3 fruit fly cellular contexts compared by ENCODE assay signal in genomic region chr2L:6819230-6820049, dm6.
TF ChIP-seq lines count a peak whose summit lies in the region.

No protein-coding gene starts in this region.

- no peak for TF ChIP-seq CTCF in whole organism, embryonic (GFP tag; optimal IDR thresholded peaks at IDR 0.05; lab: Kevin White, UChicago)

TF ChIP-seq in whole organism, adult, 20 proteins besides CTCF, POLR2A, EP300 and RAD21:
- TF ChIP-seq CG1620 (GFP tag; optimal IDR thresholded peaks at IDR 0.05; lab: Kevin White, UChicago) (no peak), CG33017 (tag; optimal IDR thresholded peaks at IDR 0.05; lab: Kevin White, UChicago) (peak; percentile 35)

TF ChIP-seq in whole organism, embryonic, 481 proteins besides CTCF, POLR2A, EP300 and RAD21 (continues in another document):
- TF ChIP-seq dati (GFP tag; IDR thresholded peaks at IDR 0.05; lab: Robert Waterston, UW) (no peak), ranshi (GFP tag; IDR thresholded peaks at IDR 0.05; lab: Robert Waterston, UW) (no peak), Hmr (GFP tag; optimal IDR thresholded peaks at IDR 0.05; lab: Kevin White, UChicago) (no peak), Bgb (GFP tag; IDR thresholded peaks at IDR 0.05; lab: Robert Waterston, UW; ENCODE audit: partially characterized antibody) (no peak), Hand (GFP tag; optimal IDR thresholded peaks at IDR 0.05; lab: Kevin White, UChicago) (no peak), ab (GFP tag; optimal IDR thresholded peaks at IDR 0.05; lab: Kevin White, UChicago) (no peak), CG12391 (tag; optimal IDR thresholded peaks at IDR 0.05; lab: Kevin White, UChicago) (peak; percentile 53), CG17186 (GFP tag; optimal IDR thresholded peaks at IDR 0.05; lab: Kevin White, UChicago) (no peak), Oaz (GFP tag; IDR thresholded peaks at IDR 0.05; lab: Robert Waterston, UW) (no peak), Usf (GFP tag; optimal IDR thresholded peaks at IDR 0.05; lab: Kevin White, UChicago) (peak; percentile 8), CG4820 (GFP tag; optimal IDR thresholded peaks at IDR 0.05; lab: Kevin White, UChicago) (peak; percentile 27), org-1 (GFP tag; optimal IDR thresholded peaks at IDR 0.05; lab: Kevin White, UChicago) (no peak), CG10959 (GFP tag; IDR thresholded peaks at IDR 0.05; lab: Robert Waterston, UW) (no peak), CG13894 (tag; optimal IDR thresholded peaks at IDR 0.05; lab: Kevin White, UChicago) (peak; percentile 4), CG5245 (GFP tag; optimal IDR thresholded peaks at IDR 0.05; lab: Kevin White, UChicago) (no peak), CG1603 (tag; optimal IDR thresholded peaks at IDR 0.05; lab: Kevin White, UChicago) (peak; percentile 23), CG1792 (GFP tag; optimal IDR thresholded peaks at IDR 0.05; lab: Kevin White, UChicago) (no peak), CG3847 (GFP tag; IDR thresholded peaks at IDR 0.05; lab: Robert Waterston, UW) (0 out of 2 replicates have a peak, but pooled peaks have one; percentile 15), tap (tag; optimal IDR thresholded peaks at IDR 0.05; lab: Kevin White, UChicago) (peak; percentile 9), CG33557 (GFP tag; optimal IDR thresholded peaks at IDR 0.05; lab: Kevin White, UChicago) (no peak), crp (GFP tag; optimal IDR thresholded peaks at IDR 0.05; lab: Kevin White, UChicago) (no peak), CG9727 (GFP tag; optimal IDR thresholded peaks at IDR 0.05; lab: Kevin White, UChicago) (peak; percentile 62), sc (optimal IDR thresholded peaks at IDR 0.05; lab: Kevin White, UChicago) (no peak), sc (GFP tag; optimal IDR thresholded peaks at IDR 0.05; lab: Kevin White, UChicago) (no peak), CG13123 (GFP tag; optimal IDR thresholded peaks at IDR 0.05; lab: Kevin White, UChicago) (no peak), CG6689 (GFP tag; IDR thresholded peaks at IDR 0.05; lab: Robert Waterston, UW) (peak; percentile 40; the same call in 1 of the 2 replicates), Atf3 (GFP tag; optimal IDR thresholded peaks at IDR 0.05; lab: Kevin White, UChicago) (no peak), fru (optimal IDR thresholded peaks at IDR 0.05; lab: Kevin White, UChicago) (no peak), CG12659 (GFP tag; optimal IDR thresholded peaks at IDR 0.05; lab: Kevin White, UChicago) (peak; percentile 15), CG5953 (GFP tag; IDR thresholded peaks at IDR 0.05; lab: Robert Waterston, UW) (no peak), Vsx1 (GFP tag; optimal IDR thresholded peaks at IDR 0.05; lab: Kevin White, UChicago) (peak; percentile 11), CG4328 (GFP tag; optimal IDR thresholded peaks at IDR 0.05; lab: Kevin White, UChicago) (no peak), vvl (GFP tag; IDR thresholded peaks at IDR 0.05; lab: Robert Waterston, UW) (no peak), CG6654 (GFP tag; optimal IDR thresholded peaks at IDR 0.05; lab: Kevin White, UChicago) (no peak), bowl (GFP tag; IDR thresholded peaks at IDR 0.05; lab: Robert Waterston, UW) (no peak), CG31388 (GFP tag; optimal IDR thresholded peaks at IDR 0.05; lab: Kevin White, UChicago) (no peak), CG11696 (GFP tag; IDR thresholded peaks at IDR 0.05; lab: Robert Waterston, UW) (no peak), CG30403 (GFP tag; optimal IDR thresholded peaks at IDR 0.05; lab: Kevin White, UChicago) (peak; percentile 51), NfI (GFP tag; optimal IDR thresholded peaks at IDR 0.05; lab: Kevin White, UChicago) (peak; percentile 5), CG5180 (GFP tag; optimal IDR thresholded peaks at IDR 0.05; lab: Kevin White, UChicago) (no peak), CG17912 (GFP tag; optimal IDR thresholded peaks at IDR 0.05; lab: Kevin White, UChicago) (no peak), Gug (GFP tag; IDR thresholded peaks at IDR 0.05; lab: Robert Waterston, UW) (no peak; the same call in 3 of the 4 replicates), Side (GFP tag; optimal IDR thresholded peaks at IDR 0.05; lab: Kevin White, UChicago) (no peak), gem (tag; optimal IDR thresholded peaks at IDR 0.05; lab: Kevin White, UChicago) (peak; percentile 66), luna (GFP tag; optimal IDR thresholded peaks at IDR 0.05; lab: Kevin White, UChicago) (no peak), unpg (GFP tag; optimal IDR thresholded peaks at IDR 0.05; lab: Kevin White, UChicago) (peak; percentile 48)

TF ChIP-seq in whole organism, wandering third instar larva, 38 proteins besides CTCF, POLR2A, EP300 and RAD21:
- TF ChIP-seq sv (GFP tag; optimal IDR thresholded peaks at IDR 0.05; lab: Kevin White, UChicago) (peak; percentile 17), Dfd (GFP tag; optimal IDR thresholded peaks at IDR 0.05; lab: Kevin White, UChicago) (no peak), br (GFP tag; optimal IDR thresholded peaks at IDR 0.05; lab: Kevin White, UChicago) (no peak)
